Fruit fly (Drosophila melanogaster): ENCODE data around the gene CG5966.

DNA sequence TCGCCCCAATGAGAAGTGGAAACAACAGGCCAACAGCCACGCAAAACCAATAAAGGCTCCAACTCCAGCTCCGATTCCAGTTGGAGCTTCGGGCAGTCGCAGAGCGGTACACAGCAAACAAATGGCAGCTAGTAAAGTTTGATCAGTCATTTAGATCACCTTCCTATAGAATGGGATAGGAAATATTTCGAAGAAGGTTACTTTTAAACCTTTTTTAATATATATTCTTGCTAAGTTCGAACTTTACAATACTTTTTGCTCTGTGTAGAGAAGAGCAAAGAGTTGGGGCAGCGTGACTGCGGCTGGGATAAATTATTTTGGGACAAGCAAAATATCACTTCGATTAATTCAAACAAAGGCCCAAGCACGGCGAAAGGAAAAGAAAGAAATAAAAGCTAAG is 31.7 kb downstream of the CG5966 start:
- TF ChIP-seq CG4496 (GFP tag; IDR thresholded peaks at IDR 0.05) (peak; percentile 62; the same call in 2 of the 3 replicates), CG8159 (tag; optimal IDR thresholded peaks at IDR 0.05) (peak; percentile 82), EcR (GFP tag; optimal IDR thresholded peaks at IDR 0.05) (peak; percentile 26), D1 (tag; optimal IDR thresholded peaks at IDR 0.05) (no peak), CG32121 (GFP tag; IDR thresholded peaks at IDR 0.05) (no peak), Snoo (tag; optimal IDR thresholded peaks at IDR 0.05) (peak; percentile 78)

Data from whole organism, pupa.